Worm (Caenorhabditis elegans): Measurements from ENCODE around the gene stt-3.

Gene stt-3

DNA sequence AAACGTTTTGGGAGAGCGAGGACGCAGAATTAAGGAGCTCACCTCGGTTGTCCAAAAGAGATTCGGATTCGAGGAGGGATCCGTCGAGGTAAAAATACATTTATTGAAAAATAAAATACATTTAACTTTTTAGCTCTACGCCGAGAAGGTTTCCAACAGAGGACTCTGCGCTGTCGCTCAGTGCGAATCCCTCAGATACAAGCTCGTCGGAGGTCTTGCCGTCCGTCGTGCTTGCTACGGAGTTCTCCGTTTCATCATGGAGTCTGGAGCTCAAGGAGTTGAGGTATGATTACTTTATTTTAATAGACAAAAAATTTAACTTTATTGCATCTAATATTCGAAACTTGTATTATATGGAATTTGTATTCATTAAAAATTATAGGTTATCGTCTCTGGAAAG is 41.4 kb upstream of the stt-3 start:
- no peak for TF ChIP-seq nhr-2 (tag; optimal IDR thresholded peaks at IDR 0.05)
- TF ChIP-seq drap-1 (GFP tag; optimal IDR thresholded peaks at IDR 0.05): no peak
- TF ChIP-seq bed-3 (GFP tag; optimal IDR thresholded peaks at IDR 0.05): no peak

DNA sequence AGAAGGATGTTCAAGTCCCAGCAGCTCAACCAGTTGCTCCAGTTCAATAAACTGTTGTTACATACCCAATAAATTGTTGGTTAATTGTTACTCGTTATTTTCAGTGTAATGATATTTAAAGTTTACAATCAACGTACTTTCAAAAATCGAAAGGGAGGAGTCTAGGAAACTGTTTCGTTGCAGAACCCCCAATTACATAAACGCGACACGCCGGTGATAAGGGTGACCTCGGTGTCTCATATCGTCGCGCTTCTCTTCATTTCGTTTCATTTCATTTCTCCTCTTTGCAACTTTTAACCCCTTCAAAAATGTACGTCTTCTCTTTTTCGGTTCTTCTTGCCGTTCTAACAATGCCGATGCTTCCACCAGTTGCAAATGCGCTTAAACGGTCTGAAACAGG is 40.6 kb upstream of the stt-3 start, which contains the start of gene C23G10.2:
C23G10.2 (plus strand) TSS at position 184 of the 400 bp plus-strand sequence.
- no peak for TF ChIP-seq unc-62 (GFP tag; optimal IDR thresholded peaks at IDR 0.05)
- no peak for TF ChIP-seq drap-1 (GFP tag; optimal IDR thresholded peaks at IDR 0.05)

DNA sequence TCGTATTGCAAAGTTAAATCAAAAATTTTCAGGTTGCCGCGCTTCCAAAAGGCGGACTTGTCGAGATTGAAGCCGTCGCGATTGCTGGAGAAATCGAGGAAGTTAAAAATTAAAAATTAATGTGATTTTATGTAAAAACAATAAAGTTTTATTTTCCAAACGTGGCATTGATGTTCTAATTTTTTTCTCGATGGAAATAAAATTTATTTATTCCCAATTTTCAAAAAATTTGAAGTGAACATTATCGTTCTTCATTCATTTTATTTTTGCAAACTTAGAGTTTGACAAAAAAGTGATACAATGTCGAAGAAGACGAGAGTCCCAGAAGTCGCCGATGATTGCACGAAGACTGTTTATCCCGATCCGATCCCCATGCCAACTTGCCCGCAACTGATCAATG is 39.5 kb upstream of the stt-3 start, which contains the start of gene C23G10.1:
C23G10.1 (plus strand) TSS at position 301 of the 400 bp plus-strand sequence.
- no peak for TF ChIP-seq unc-39 (tag; optimal IDR thresholded peaks at IDR 0.05)
- TF ChIP-seq elt-3 (tag; optimal IDR thresholded peaks at IDR 0.05): no peak
- TF ChIP-seq ceh-43 (GFP tag; optimal IDR thresholded peaks at IDR 0.05): no peak
- TF ChIP-seq elt-1 (tag; optimal IDR thresholded peaks at IDR 0.05; ENCODE audit: borderline replicate concordance, insufficient read depth): no peak
- no peak for TF ChIP-seq ham-2 (GFP tag; optimal IDR thresholded peaks at IDR 0.05)
- TF ChIP-seq unc-62 (GFP tag; optimal IDR thresholded peaks at IDR 0.05): no peak

DNA sequence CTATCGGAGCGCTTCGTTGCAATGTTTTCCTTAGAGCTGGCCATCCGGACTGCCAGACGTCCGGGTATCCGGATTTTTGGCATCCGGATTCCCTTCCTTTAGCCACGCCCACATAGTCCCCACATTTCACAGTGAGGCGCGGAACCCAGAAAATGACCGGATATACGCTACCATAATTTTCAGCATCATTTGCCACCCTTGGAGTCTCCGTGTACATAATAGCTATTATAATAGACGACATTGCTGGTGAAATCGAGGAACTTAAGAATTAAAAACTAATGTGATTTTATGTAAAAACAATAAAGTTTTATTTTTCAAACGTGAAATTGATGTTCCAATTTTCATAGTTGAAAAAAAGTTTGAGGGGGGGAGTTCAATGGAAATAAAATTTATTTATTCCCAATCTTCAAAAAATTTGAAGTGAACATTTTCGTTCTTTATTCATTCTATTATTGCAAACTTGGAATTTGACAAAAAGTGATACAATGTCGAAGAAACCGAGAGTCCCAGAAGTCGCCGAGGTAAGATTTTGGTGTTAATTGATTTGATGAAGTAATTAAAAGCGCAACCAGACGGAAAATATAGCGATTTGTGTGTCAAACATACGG is 38.1 kb upstream of the stt-3 start:
- no peak for TF ChIP-seq hlh-1 (tag; optimal IDR thresholded peaks at IDR 0.05)
- TF ChIP-seq lin-32 (GFP tag; optimal IDR thresholded peaks at IDR 0.05): no peak
- TF ChIP-seq nhr-76 (tag; optimal IDR thresholded peaks at IDR 0.05): no peak
- no peak for TF ChIP-seq ceh-83 (GFP tag; optimal IDR thresholded peaks at IDR 0.05)
- no peak for TF ChIP-seq ces-1 (GFP tag; optimal IDR thresholded peaks at IDR 0.05)
- no peak for TF ChIP-seq ham-2 (GFP tag; optimal IDR thresholded peaks at IDR 0.05)
- TF ChIP-seq snpc-4 (tag; optimal IDR thresholded peaks at IDR 0.05): no peak
- TF ChIP-seq lsy-2 (tag; optimal IDR thresholded peaks at IDR 0.05): no peak
- no peak for TF ChIP-seq bed-3 (GFP tag; optimal IDR thresholded peaks at IDR 0.05)
- TF ChIP-seq nhr-28 (tag; optimal IDR thresholded peaks at IDR 0.05): no peak
- no peak for TF ChIP-seq ztf-11 (tag; optimal IDR thresholded peaks at IDR 0.05)
- TF ChIP-seq unc-62 (GFP tag; optimal IDR thresholded peaks at IDR 0.05): no peak
- TF ChIP-seq elt-3 (tag; optimal IDR thresholded peaks at IDR 0.05): no peak
- no peak for TF ChIP-seq zip-8 (tag; optimal IDR thresholded peaks at IDR 0.05)
- TF ChIP-seq drap-1 (GFP tag; optimal IDR thresholded peaks at IDR 0.05): no peak
- no peak for TF ChIP-seq pha-4 (tag; optimal IDR thresholded peaks at IDR 0.05)
- no peak for TF ChIP-seq unc-39 (tag; optimal IDR thresholded peaks at IDR 0.05)
- no peak for TF ChIP-seq nhr-237 (tag; optimal IDR thresholded peaks at IDR 0.05)
- TF ChIP-seq elt-1 (tag; optimal IDR thresholded peaks at IDR 0.05; ENCODE audit: borderline replicate concordance, insufficient read depth): no peak

DNA sequence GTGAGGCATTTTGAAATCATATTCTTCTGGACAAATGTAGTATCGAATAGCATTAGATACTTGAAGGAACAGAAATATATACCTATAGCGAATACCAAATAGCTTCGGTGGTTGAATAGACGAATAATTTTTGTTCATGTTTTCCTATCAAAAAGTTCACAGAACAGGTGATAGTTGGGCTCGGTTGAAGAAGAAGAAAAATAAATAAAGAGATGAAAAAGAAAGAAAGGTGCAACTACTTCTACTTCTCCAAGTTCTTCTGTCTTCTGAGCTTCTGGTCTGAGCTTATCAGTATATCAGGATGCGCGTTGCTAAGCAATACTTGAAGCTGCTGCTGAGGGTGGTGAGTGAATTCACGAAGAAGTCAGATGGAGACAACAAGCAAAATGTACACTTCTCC is 34.5 kb upstream of the stt-3 start, which contains the start of gene C23G10.10:
C23G10.10 (minus strand) TSS at position 101 of the 400 bp plus-strand sequence.
- TF ChIP-seq snpc-4 (tag; optimal IDR thresholded peaks at IDR 0.05) (no peak), ces-1 (GFP tag; optimal IDR thresholded peaks at IDR 0.05) (no peak), M03D4.4 (tag; optimal IDR thresholded peaks at IDR 0.05) (no peak), nhr-12 (tag; optimal IDR thresholded peaks at IDR 0.05) (no peak), sem-2 (GFP tag; optimal IDR thresholded peaks at IDR 0.05) (no peak), ceh-43 (GFP tag; optimal IDR thresholded peaks at IDR 0.05) (no peak), lsy-2 (tag; optimal IDR thresholded peaks at IDR 0.05) (no peak), nhr-2 (tag; optimal IDR thresholded peaks at IDR 0.05) (no peak), elt-1 (tag; optimal IDR thresholded peaks at IDR 0.05; ENCODE audit: borderline replicate concordance, insufficient read depth) (no peak), lin-32 (GFP tag; optimal IDR thresholded peaks at IDR 0.05) (no peak), mab-5 (tag; optimal IDR thresholded peaks at IDR 0.05) (no peak), blmp-1 (tag; optimal IDR thresholded peaks at IDR 0.05) (no peak), unc-39 (tag; optimal IDR thresholded peaks at IDR 0.05) (no peak)

DNA sequence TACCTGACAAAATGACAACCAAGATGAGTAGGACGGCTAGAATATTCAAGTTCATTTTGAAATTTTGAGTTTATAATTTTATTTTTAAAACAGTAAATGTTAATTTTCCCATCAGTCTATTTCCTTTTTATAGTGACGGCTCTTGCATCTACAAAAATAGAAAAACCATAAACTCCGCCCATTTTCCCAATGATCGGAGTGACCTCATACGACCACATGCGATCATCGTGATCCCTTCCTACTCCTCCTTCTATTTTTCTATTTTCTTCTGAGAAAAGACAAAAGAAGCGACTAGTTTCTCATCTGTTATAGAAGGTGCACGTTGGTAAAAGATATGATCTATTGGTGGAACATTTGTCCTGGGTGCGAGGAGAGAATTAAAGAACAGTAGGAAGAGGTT is 33.0 kb upstream of the stt-3 start, which contains the start of gene C23G10.11:
C23G10.11 (minus strand) TSS at position 101 of the 400 bp plus-strand sequence.
- TF ChIP-seq elt-3 (tag; optimal IDR thresholded peaks at IDR 0.05): no peak

DNA sequence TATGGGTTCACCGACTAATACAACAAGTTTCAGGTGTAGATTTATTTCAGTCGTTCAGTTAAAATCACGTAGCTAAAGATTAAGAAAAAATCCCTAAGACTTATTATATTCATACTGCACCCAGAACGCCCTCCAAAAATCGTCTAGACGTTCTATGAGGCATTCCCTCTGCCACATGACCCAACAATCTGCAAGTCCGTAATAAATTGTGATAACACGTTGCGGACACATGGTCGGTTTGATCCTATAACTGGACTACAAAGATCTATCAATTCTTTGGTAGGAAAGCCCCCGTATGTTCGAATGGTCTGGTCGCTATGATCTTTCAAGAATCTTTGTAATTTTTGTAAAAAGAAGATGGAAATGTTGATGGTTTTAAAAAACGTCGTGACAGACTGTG is 32.5 kb upstream of the stt-3 start:
- TF ChIP-seq tbx-8 (GFP tag; optimal IDR thresholded peaks at IDR 0.05): no peak
- no peak for TF ChIP-seq hlh-1 (tag; optimal IDR thresholded peaks at IDR 0.05)
- no peak for TF ChIP-seq pha-4 (tag; optimal IDR thresholded peaks at IDR 0.05)
- no peak for TF ChIP-seq nhr-2 (tag; optimal IDR thresholded peaks at IDR 0.05)
- TF ChIP-seq cnd-1 (tag; optimal IDR thresholded peaks at IDR 0.05): no peak
- no peak for TF ChIP-seq mep-1 (tag; optimal IDR thresholded peaks at IDR 0.05)
- no peak for TF ChIP-seq M03D4.4 (tag; optimal IDR thresholded peaks at IDR 0.05)
- TF ChIP-seq sem-2 (GFP tag; optimal IDR thresholded peaks at IDR 0.05): no peak
- TF ChIP-seq ces-1 (GFP tag; optimal IDR thresholded peaks at IDR 0.05): no peak
- TF ChIP-seq nhr-237 (tag; optimal IDR thresholded peaks at IDR 0.05): no peak
- TF ChIP-seq mls-2 (tag; optimal IDR thresholded peaks at IDR 0.05): no peak
- no peak for TF ChIP-seq lsy-2 (tag; optimal IDR thresholded peaks at IDR 0.05)
- no peak for TF ChIP-seq ceh-43 (GFP tag; optimal IDR thresholded peaks at IDR 0.05)
- no peak for TF ChIP-seq unc-62 (GFP tag; optimal IDR thresholded peaks at IDR 0.05)
- no peak for TF ChIP-seq elt-1 (tag; optimal IDR thresholded peaks at IDR 0.05; ENCODE audit: borderline replicate concordance, insufficient read depth)
- TF ChIP-seq elt-3 (tag; optimal IDR thresholded peaks at IDR 0.05): no peak
